Fruit fly (Drosophila melanogaster) whole organism, embryonic: Measurements from ENCODE around the gene Acp62F.

Experiments used
- B-H2 ChIP-seq: fragments of 200-800 bp; sonication (Bioruptor generic); optimal IDR thresholded peaks from 2 replicates; lab custom pipeline; 2018; ENCODE audit warnings: missing biosample characterization, mild to moderate bottlenecking, missing genetic modification characterization
- BtbVII ChIP-seq: fragments of 200-800 bp; sonication (Bioruptor generic); optimal IDR thresholded peaks from 3 replicates; lab custom pipeline; 2017; ENCODE audit warnings: missing biosample characterization, mild to moderate bottlenecking, missing genetic modification characterization
- CG10209 ChIP-seq: fragments of 200-800 bp; sonication (Bioruptor generic); optimal IDR thresholded peaks from 3 replicates; lab custom pipeline; 2017; ENCODE audit warnings: missing biosample characterization, mild to moderate bottlenecking, missing genetic modification characterization, missing genetic modification reagents
- CG10543 ChIP-seq: fragments of 200-800 bp; sonication (Bioruptor generic); optimal IDR thresholded peaks from 3 replicates; lab custom pipeline; 2017; ENCODE audit warnings: missing biosample characterization, mild to moderate bottlenecking, missing genetic modification characterization, moderate library complexity
- CG11085 ChIP-seq: fragments of 200-800 bp; sonication (Bioruptor generic); IDR thresholded peaks from 2 replicates; pipeline ENCODE4 v1.3.6; 2022; ENCODE audit warnings: missing biosample characterization, missing genetic modification characterization
- CG12219 ChIP-seq: fragments of 200-800 bp; sonication (Bioruptor generic); optimal IDR thresholded peaks from 3 replicates; lab custom pipeline; 2018; ENCODE audit warnings: missing biosample characterization, mild to moderate bottlenecking, missing genetic modification characterization
- CG12769 ChIP-seq: fragments of 200-800 bp; sonication (Bioruptor generic); optimal IDR thresholded peaks from 2 replicates; lab custom pipeline; 2019; ENCODE audit warnings: missing biosample characterization, mild to moderate bottlenecking, missing genetic modification characterization, moderate library complexity
- CG14014 ChIP-seq: fragments of 200-800 bp; sonication (Bioruptor generic); IDR thresholded peaks from 2 replicates; pipeline ENCODE4 v1.3.6; 2022; ENCODE audit warnings: missing biosample characterization, missing genetic modification characterization
- CG15073 ChIP-seq: fragments of 200-800 bp; sonication (Bioruptor generic); optimal IDR thresholded peaks from 2 replicates; lab custom pipeline; 2016; ENCODE audit warnings: missing biosample characterization, missing genetic modification characterization
- CG18764 ChIP-seq: fragments of 200-800 bp; sonication (Bioruptor generic); optimal IDR thresholded peaks from 3 replicates; lab custom pipeline; 2016; ENCODE audit warnings: missing biosample characterization, missing genetic modification characterization
- CG2712 ChIP-seq: fragments of 200-800 bp; optimal IDR thresholded peaks from 3 replicates; lab custom pipeline; 2019; ENCODE audit warnings: missing biosample characterization, mild to moderate bottlenecking, missing genetic modification characterization, moderate library complexity
- CG31441 ChIP-seq: fragments of 200-800 bp; sonication (Bioruptor generic); IDR thresholded peaks from 2 replicates; pipeline ENCODE4 v1.3.6; 2022; ENCODE audit warnings: missing biosample characterization, missing genetic modification characterization
- CG3163 ChIP-seq: fragments of 200-800 bp; sonication (Bioruptor generic); optimal IDR thresholded peaks from 3 replicates; lab custom pipeline; 2016; ENCODE audit warnings: missing biosample characterization, missing genetic modification characterization
- CG32767 ChIP-seq: fragments of 200-800 bp; sonication (Bioruptor generic); IDR thresholded peaks from 2 replicates; pipeline ENCODE4 v1.3.6; 2022; ENCODE audit warnings: missing biosample characterization, missing genetic modification characterization
- CG4328 ChIP-seq: fragments of 200-800 bp; sonication (Bioruptor generic); optimal IDR thresholded peaks from 3 replicates; lab custom pipeline; 2017; ENCODE audit warnings: missing biosample characterization, missing genetic modification reagents, missing genetic modification characterization
- CG7271 ChIP-seq: fragments of 200-800 bp; sonication (Bioruptor generic); optimal IDR thresholded peaks from 2 replicates; lab custom pipeline; 2018; ENCODE audit warnings: missing biosample characterization, mild to moderate bottlenecking, missing genetic modification characterization, moderate library complexity
- CG8089 ChIP-seq: fragments of 200-800 bp; sonication (Bioruptor generic); optimal IDR thresholded peaks from 3 replicates; lab custom pipeline; 2016; ENCODE audit warnings: missing biosample characterization, missing genetic modification characterization
- CG8359 ChIP-seq: fragments of 200-800 bp; sonication (Bioruptor generic); optimal IDR thresholded peaks from 2 replicates; lab custom pipeline; 2017; ENCODE audit warnings: missing biosample characterization, mild to moderate bottlenecking, missing genetic modification characterization, borderline replicate concordance
- CG8944 ChIP-seq: fragments of 200-800 bp; sonication (Bioruptor generic); optimal IDR thresholded peaks from 3 replicates; lab custom pipeline; 2016; ENCODE audit warnings: missing biosample characterization, missing genetic modification characterization
- D19B ChIP-seq: fragments of 200-800 bp; sonication (Bioruptor generic); optimal IDR thresholded peaks from 2 replicates; lab custom pipeline; 2017; ENCODE audit warnings: missing biosample characterization, mild to moderate bottlenecking, missing genetic modification characterization
- Dll ChIP-seq: fragments of 200-800 bp; sonication (Bioruptor generic); IDR thresholded peaks from 4 replicates; pipeline ENCODE4 v1.3.6; 2022; ENCODE audit warnings: missing biosample characterization, missing genetic modification characterization; ENCODE audit not compliant: partially characterized antibody
- HLHmδ ChIP-seq: fragments of 200-800 bp; sonication (Bioruptor generic); optimal IDR thresholded peaks from 2 replicates; lab custom pipeline; 2018; ENCODE audit warnings: missing biosample characterization, mild to moderate bottlenecking, missing genetic modification characterization, moderate library complexity
- HmgD ChIP-seq: fragments of 200-800 bp; sonication (Bioruptor generic); optimal IDR thresholded peaks from 3 replicates; lab custom pipeline; 2016; ENCODE audit warnings: missing biosample characterization, missing genetic modification characterization
- Hsf ChIP-seq: fragments of 200-800 bp; sonication (Bioruptor generic); optimal IDR thresholded peaks from 3 replicates; lab custom pipeline; 2016; ENCODE audit warnings: missing biosample characterization, missing genetic modification characterization
- Mrtf ChIP-seq: fragments of 200-800 bp; sonication (Bioruptor generic); IDR thresholded peaks from 3 replicates; pipeline ENCODE4 v1.3.6; 2022; ENCODE audit warnings: missing biosample characterization, missing genetic modification characterization
- Myb ChIP-seq: fragments of 200-800 bp; sonication (Bioruptor generic); optimal IDR thresholded peaks from 2 replicates; lab custom pipeline; 2016; ENCODE audit warnings: missing biosample characterization, missing genetic modification characterization
- Nf-YA ChIP-seq: fragments of 200-800 bp; sonication (Bioruptor generic); IDR thresholded peaks from 2 replicates; pipeline ENCODE4 v1.3.6; 2022; ENCODE audit warnings: missing biosample characterization, missing genetic modification characterization
- Nf-YB ChIP-seq: fragments of 200-800 bp; sonication (Bioruptor generic); optimal IDR thresholded peaks from 3 replicates; lab custom pipeline; 2019; ENCODE audit warnings: missing biosample characterization, mild to moderate bottlenecking, missing genetic modification characterization, moderate library complexity
- Opbp ChIP-seq: fragments of 200-800 bp; sonication (Bioruptor generic); IDR thresholded peaks from 3 replicates; pipeline ENCODE4 v1.3.6; 2022; ENCODE audit warnings: missing biosample characterization, missing genetic modification characterization; ENCODE audit not compliant: partially characterized antibody
- PHDP ChIP-seq: fragments of 200-800 bp; sonication (Bioruptor generic); optimal IDR thresholded peaks from 3 replicates; lab custom pipeline; 2018; ENCODE audit warnings: missing biosample characterization, mild to moderate bottlenecking, missing genetic modification characterization, moderate library complexity
- Six4 ChIP-seq: fragments of 200-800 bp; sonication (Bioruptor generic); optimal IDR thresholded peaks from 2 replicates; lab custom pipeline; 2016; ENCODE audit warnings: missing biosample characterization, missing genetic modification characterization
- Trl ChIP-seq, 3 experiments: fragments of >200 bp in 2 of 3; fragments of 200-800 bp in 1 of 3; sonication (Bioruptor generic) in 1 of 3; optimal IDR thresholded peaks; 2 replicates in 1 of 3; 3 replicates in 2 of 3; lab custom pipeline; 2016 to 2017; ENCODE audit warnings: missing biosample characterization in 1 of 3, missing genetic modification characterization in 1 of 3
- Usf ChIP-seq: fragments of 200-800 bp; sonication (Bioruptor generic); optimal IDR thresholded peaks from 2 replicates; lab custom pipeline; 2017; ENCODE audit warnings: missing genotype, missing biosample characterization, missing genetic modification characterization
- ara ChIP-seq: fragments of 200-800 bp; sonication (Bioruptor generic); IDR thresholded peaks from 2 replicates; pipeline ENCODE4 v1.3.6; 2022; ENCODE audit warnings: missing biosample characterization, missing genetic modification characterization
- bigmax ChIP-seq: fragments of 200-800 bp; sonication (Bioruptor generic); optimal IDR thresholded peaks from 2 replicates; lab custom pipeline; 2018; ENCODE audit warnings: missing biosample characterization, mild to moderate bottlenecking, missing genetic modification characterization
- gem ChIP-seq: fragments of 200-800 bp; sonication (Bioruptor generic); optimal IDR thresholded peaks from 2 replicates; lab custom pipeline; 2019; ENCODE audit warnings: missing biosample characterization, mild to moderate bottlenecking, missing genetic modification characterization, moderate library complexity
- grau ChIP-seq: fragments of 200-800 bp; optimal IDR thresholded peaks from 3 replicates; lab custom pipeline; 2019; ENCODE audit warnings: missing biosample characterization, mild to moderate bottlenecking, missing genetic modification characterization, moderate library complexity
- gsb-n ChIP-seq: fragments of 200-800 bp; sonication (Bioruptor generic); optimal IDR thresholded peaks from 3 replicates; lab custom pipeline; 2018; ENCODE audit warnings: missing biosample characterization, mild to moderate bottlenecking, missing genetic modification characterization
- ham ChIP-seq: fragments of 200-800 bp; sonication (Bioruptor generic); IDR thresholded peaks from 2 replicates; pipeline ENCODE4 v1.3.6; 2022; ENCODE audit warnings: missing biosample characterization, missing genetic modification characterization
- hbn ChIP-seq: fragments of 200-800 bp; sonication (Bioruptor generic); IDR thresholded peaks from 2 replicates; pipeline ENCODE4 v1.3.6; 2022; ENCODE audit warnings: missing biosample characterization, missing genetic modification characterization; ENCODE audit not compliant: partially characterized antibody
- hkb ChIP-seq, 2 experiments: fragments of 200-800 bp in 1 of 2; fragments of >200 bp in 1 of 2; sonication (Bioruptor generic) in 1 of 2; IDR thresholded peaks in 1 of 2; optimal IDR thresholded peaks in 1 of 2; 2 replicates each; pipeline versions ENCODE4 v1.3.6 to Lab custom; 2017 to 2022; ENCODE audit warnings: missing biosample characterization in 1 of 2, missing genetic modification characterization in 1 of 2
- luna ChIP-seq: fragments of 200-800 bp; sonication (Bioruptor generic); optimal IDR thresholded peaks from 2 replicates; lab custom pipeline; 2016; ENCODE audit warnings: missing biosample characterization, missing genetic modification characterization
- pb ChIP-seq: fragments of 200-800 bp; sonication (Bioruptor generic); optimal IDR thresholded peaks from 3 replicates; lab custom pipeline; 2016; ENCODE audit warnings: missing biosample characterization, missing genetic modification characterization
- pfk ChIP-seq: fragments of 200-800 bp; sonication (Bioruptor generic); optimal IDR thresholded peaks from 2 replicates; lab custom pipeline; 2018; ENCODE audit warnings: missing biosample characterization, mild to moderate bottlenecking, missing genetic modification characterization, moderate library complexity
- run ChIP-seq: fragments of 200-800 bp; sonication (Bioruptor generic); optimal IDR thresholded peaks from 3 replicates; lab custom pipeline; 2018; ENCODE audit warnings: missing biosample characterization, mild to moderate bottlenecking, missing genetic modification characterization
- sob ChIP-seq: fragments of 200-800 bp; sonication (Bioruptor generic); IDR thresholded peaks from 2 replicates; pipeline ENCODE4 v1.3.6; 2022; ENCODE audit warnings: missing biosample characterization, missing genetic modification characterization
- tgo ChIP-seq: fragments of 200-800 bp; sonication (Bioruptor generic); IDR thresholded peaks from 3 replicates; pipeline ENCODE4 v1.3.6; 2022; ENCODE audit warnings: missing biosample characterization, missing genetic modification characterization
- usp ChIP-seq: fragments of >200 bp; optimal IDR thresholded peaks from 2 replicates; lab custom pipeline; 2017; ENCODE audit warnings: missing biosample characterization, missing genetic modification characterization
- zen2 ChIP-seq: fragments of 200-800 bp; sonication (Bioruptor generic); IDR thresholded peaks from 3 replicates; pipeline ENCODE4 v1.3.6; 2022; ENCODE audit warnings: missing biosample characterization, missing genetic modification characterization; ENCODE audit not compliant: partially characterized antibody

Acp62F gene

dm6 chr3L:2773968-2774461 lies 34.5 kb downstream of the Acp62F start, which contains the start of the genes CG12093 and Atg2 (continued):
- peak; percentile 91 for TF ChIP-seq Hsf
- TF ChIP-seq bigmax: no peak
- peak; percentile 58 for TF ChIP-seq Myb (GFP tag; lab: Kevin White, UChicago)
- TF ChIP-seq grau (tag; lab: Kevin White, UChicago): peak; percentile 94
- no peak for TF ChIP-seq usp (GFP tag; lab: Kevin White, UChicago)
- TF ChIP-seq tgo (GFP tag; lab: Robert Waterston, UW): peak; percentile 95
- TF ChIP-seq pfk (GFP tag; lab: Kevin White, UChicago): no peak
- peak; percentile 70 for TF ChIP-seq Six4 (GFP tag; lab: Kevin White, UChicago)
- peak; percentile 98 for TF ChIP-seq D19B (GFP tag; lab: Kevin White, UChicago)
- TF ChIP-seq CG14014 (GFP tag; lab: Robert Waterston, UW): peak; percentile 94
- no peak for TF ChIP-seq zen2 (GFP tag; lab: Robert Waterston, UW)
- no peak for TF ChIP-seq HmgD (GFP tag; lab: Kevin White, UChicago)
- TF ChIP-seq CG31441 (GFP tag; lab: Robert Waterston, UW): peak; percentile 96
- peak; percentile 92 for TF ChIP-seq CG10543 (GFP tag; lab: Kevin White, UChicago)
- peak; percentile 36 for TF ChIP-seq CG7271
- peak; percentile 41 for TF ChIP-seq CG8089 (GFP tag; lab: Kevin White, UChicago)
- peak; percentile 40 for TF ChIP-seq CG3163 (GFP tag; lab: Kevin White, UChicago)
- peak; percentile 84 for TF ChIP-seq run (tag; lab: Kevin White, UChicago)
- TF ChIP-seq Nf-YB (GFP tag; lab: Kevin White, UChicago): peak; percentile 75
- peak; percentile 74 for TF ChIP-seq BtbVII (GFP tag; lab: Kevin White, UChicago)
- peak; percentile 84 for TF ChIP-seq CG4328
- peak; percentile 24 for TF ChIP-seq luna (GFP tag; lab: Kevin White, UChicago)
- peak; percentile 92 for TF ChIP-seq CG32767 (GFP tag; lab: Robert Waterston, UW)
- TF ChIP-seq Opbp: peak; percentile 46; the same call in 1 of the 3 replicates
- peak; percentile 44 for TF ChIP-seq pb (GFP tag; lab: Kevin White, UChicago)
- peak; percentile 88 for TF ChIP-seq gsb-n (tag; lab: Kevin White, UChicago)
- no peak for TF ChIP-seq CG12769
- TF ChIP-seq Mrtf (GFP tag; lab: Robert Waterston, UW): peak; percentile 87
- TF ChIP-seq Usf (GFP tag; lab: Kevin White, UChicago): peak; percentile 86
- peak; percentile 82 for TF ChIP-seq ham (GFP tag; lab: Robert Waterston, UW)
- TF ChIP-seq sob (GFP tag; lab: Robert Waterston, UW): peak; percentile 95
- TF ChIP-seq CG8359 (GFP tag; lab: Kevin White, UChicago): peak; percentile 55
- peak; percentile 97 for TF ChIP-seq gem (tag; lab: Kevin White, UChicago)
- no peak for TF ChIP-seq hkb (optimal IDR thresholded peaks at IDR 0.05; lab: Kevin White, UChicago)
- peak; percentile 82 for TF ChIP-seq hkb (GFP tag; IDR thresholded peaks at IDR 0.05; lab: Robert Waterston, UW)
- TF ChIP-seq PHDP (tag; lab: Kevin White, UChicago): peak; percentile 95
- peak; percentile 60 for TF ChIP-seq CG8944
- TF ChIP-seq CG12219 (GFP tag; lab: Kevin White, UChicago): peak; percentile 71
- no peak for TF ChIP-seq Dll
- TF ChIP-seq B-H2 (GFP tag; lab: Kevin White, UChicago): peak; percentile 90
- peak; percentile 7 for TF ChIP-seq CG15073 (GFP tag; lab: Kevin White, UChicago)
- peak; percentile 77 for TF ChIP-seq ara
- TF ChIP-seq CG18764 (GFP tag; lab: Kevin White, UChicago): peak; percentile 78
- peak; percentile 94 for TF ChIP-seq CG2712 (tag; lab: Kevin White, UChicago)
- TF ChIP-seq CG11085 (GFP tag; lab: Robert Waterston, UW): peak; percentile 90
- peak; percentile 77 for TF ChIP-seq Nf-YA (GFP tag; lab: Robert Waterston, UW)
- no peak for TF ChIP-seq hbn (GFP tag; lab: Robert Waterston, UW)
- no peak for TF ChIP-seq Trl (optimal IDR thresholded peaks at IDR 0.05; lab: Kevin White, UChicago)
- TF ChIP-seq Trl (GFP tag; optimal IDR thresholded peaks at IDR 0.05; lab: Kevin White, UChicago): peak; percentile 64
- peak; percentile 92 for TF ChIP-seq CG10209 (GFP tag; lab: Kevin White, UChicago)
- no peak for TF ChIP-seq HLHmδ (GFP tag; lab: Kevin White, UChicago)
